Fruit fly (Drosophila melanogaster): Measurements from ENCODE around the gene toc.

Gene toc

DNA sequence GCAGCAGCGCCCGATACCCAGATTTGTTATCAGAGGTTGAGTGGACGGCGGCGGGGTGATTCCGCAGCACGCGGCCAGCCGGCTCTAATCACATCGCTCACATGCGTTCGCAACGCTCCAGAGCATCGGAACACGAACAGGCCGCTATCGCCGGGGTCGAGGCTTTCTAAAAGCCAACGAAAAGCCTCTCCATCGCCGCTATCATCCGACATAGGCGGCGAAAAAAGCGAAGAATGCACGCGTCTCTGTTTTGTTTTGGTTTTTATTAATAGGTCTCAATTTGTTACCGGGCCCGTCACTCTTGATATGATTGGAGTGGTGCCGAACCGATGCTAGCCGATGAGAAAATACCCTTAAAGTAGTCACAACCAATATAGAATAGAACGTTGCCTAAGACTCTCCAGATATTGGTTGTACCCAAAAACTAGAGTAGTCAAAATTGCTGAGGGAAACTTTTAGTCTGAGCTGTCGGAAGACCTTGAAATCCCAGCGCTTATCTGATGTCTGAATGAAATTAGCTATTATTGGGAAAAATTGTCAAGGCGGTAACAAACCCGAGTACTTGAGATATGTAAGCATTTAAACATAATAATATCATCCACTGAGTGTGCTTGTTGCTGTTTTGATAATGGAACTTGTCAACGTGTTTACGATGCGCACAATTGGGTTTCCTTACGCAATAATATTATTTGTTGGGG is 102.5 kb downstream of the toc start, which contains the start of gene CG17261 (continued):
- TF ChIP-seq CG15011 (GFP tag; optimal IDR thresholded peaks at IDR 0.05), result no peak
- no peak for TF ChIP-seq CG17328 (GFP tag; IDR thresholded peaks at IDR 0.05)
- no peak for TF ChIP-seq hkb (optimal IDR thresholded peaks at IDR 0.05)
- TF ChIP-seq hkb (GFP tag; IDR thresholded peaks at IDR 0.05), result no peak
- TF ChIP-seq crp (GFP tag; optimal IDR thresholded peaks at IDR 0.05), result no peak
- no peak for TF ChIP-seq CG12744 (GFP tag; optimal IDR thresholded peaks at IDR 0.05)
- TF ChIP-seq CG3726 (GFP tag; IDR thresholded peaks at IDR 0.05), result no peak
- no peak for TF ChIP-seq CG10147 (GFP tag; optimal IDR thresholded peaks at IDR 0.05)
- TF ChIP-seq CG8359 (GFP tag; optimal IDR thresholded peaks at IDR 0.05; ENCODE audit: borderline replicate concordance), result no peak
- TF ChIP-seq ATbp (GFP tag; optimal IDR thresholded peaks at IDR 0.05), result no peak
- peak; percentile 31 to 35 for TF ChIP-seq dpn (GFP tag; optimal IDR thresholded peaks at IDR 0.05)
- peak; percentile 70 for TF ChIP-seq CG12769 (tag; optimal IDR thresholded peaks at IDR 0.05)
- no peak for TF ChIP-seq Oli (tag; optimal IDR thresholded peaks at IDR 0.05)
- peak; percentile 99 for TF ChIP-seq cwo (GFP tag; optimal IDR thresholded peaks at IDR 0.05)
- no peak for TF ChIP-seq btn (GFP tag; optimal IDR thresholded peaks at IDR 0.05)
- peak; percentile 8 for TF ChIP-seq CG1233 (GFP tag; optimal IDR thresholded peaks at IDR 0.05)
- no peak for TF ChIP-seq CG3281 (GFP tag; optimal IDR thresholded peaks at IDR 0.05)
- peak; percentile 6 for TF ChIP-seq Hsf (GFP tag; optimal IDR thresholded peaks at IDR 0.05)
- TF ChIP-seq Aef1 (GFP tag; IDR thresholded peaks at IDR 0.05), result no peak
- TF ChIP-seq salm (tag; optimal IDR thresholded peaks at IDR 0.05), result no peak
- TF ChIP-seq CG9437 (GFP tag; optimal IDR thresholded peaks at IDR 0.05), result no peak
- TF ChIP-seq nmo (GFP tag; optimal IDR thresholded peaks at IDR 0.05), result no peak
- no peak for TF ChIP-seq peb (GFP tag; IDR thresholded peaks at IDR 0.05)
- TF ChIP-seq Gug (GFP tag; IDR thresholded peaks at IDR 0.05), result peak; percentile 22; the same call in 1 of the 4 replicates
- TF ChIP-seq crc (GFP tag; optimal IDR thresholded peaks at IDR 0.05), result no peak
- no peak for TF ChIP-seq CG42726 (GFP tag; IDR thresholded peaks at IDR 0.05; ENCODE audit: partially characterized antibody)
- no peak for TF ChIP-seq Dref (GFP tag; IDR thresholded peaks at IDR 0.05)
- 0 out of 3 replicates have a peak, but pooled peaks have one; percentile 8 for TF ChIP-seq CG17361 (GFP tag; IDR thresholded peaks at IDR 0.05)
- TF ChIP-seq sqz (GFP tag; optimal IDR thresholded peaks at IDR 0.05), result no peak
- no peak for TF ChIP-seq CG12942 (GFP tag; optimal IDR thresholded peaks at IDR 0.05)
- TF ChIP-seq crol (GFP tag; IDR thresholded peaks at IDR 0.05), result peak; percentile 62
- TF ChIP-seq gce (GFP tag; IDR thresholded peaks at IDR 0.05), result no peak
- TF ChIP-seq B-H1 (GFP tag; IDR thresholded peaks at IDR 0.05), result no peak
- TF ChIP-seq CG10462 (GFP tag; optimal IDR thresholded peaks at IDR 0.05), result no peak
- no peak for TF ChIP-seq YL-1 (GFP tag; optimal IDR thresholded peaks at IDR 0.05)
- TF ChIP-seq CG31441 (GFP tag; IDR thresholded peaks at IDR 0.05), result 0 out of 2 replicates have a peak, but pooled peaks have one; percentile 12
- TF ChIP-seq CG10431 (GFP tag; optimal IDR thresholded peaks at IDR 0.05), result no peak
- TF ChIP-seq CG10654 (GFP tag; optimal IDR thresholded peaks at IDR 0.05), result no peak
- no peak for TF ChIP-seq pzg (GFP tag; optimal IDR thresholded peaks at IDR 0.05)
- no peak for TF ChIP-seq CG17612 (GFP tag; IDR thresholded peaks at IDR 0.05)
- TF ChIP-seq CG10274 (GFP tag; optimal IDR thresholded peaks at IDR 0.05), result no peak
- TF ChIP-seq CHES-1-like (GFP tag; optimal IDR thresholded peaks at IDR 0.05), result peak; percentile 30
- no peak for TF ChIP-seq ttk (GFP tag; IDR thresholded peaks at IDR 0.05)
- TF ChIP-seq Neu2 (GFP tag; optimal IDR thresholded peaks at IDR 0.05; ENCODE audit: borderline replicate concordance), result no peak
- TF ChIP-seq Sox102F (GFP tag; optimal IDR thresholded peaks at IDR 0.05), result peak; percentile 21
- peak; percentile 58; the same call in 1 of the 2 replicates for TF ChIP-seq Adf1 (GFP tag; IDR thresholded peaks at IDR 0.05)
- TF ChIP-seq CoRest (tag; optimal IDR thresholded peaks at IDR 0.05), result peak; percentile 25
- no peak for TF ChIP-seq luna (GFP tag; optimal IDR thresholded peaks at IDR 0.05)
- TF ChIP-seq CG4707 (GFP tag; optimal IDR thresholded peaks at IDR 0.05), result no peak
- no peak for TF ChIP-seq CG6689 (GFP tag; IDR thresholded peaks at IDR 0.05)
